Worm (Caenorhabditis elegans): ENCODE measurements around the gene cyn-2.

Gene cyn-2

ce11 chrIII:13656680-13657079 lies 35.8 kb upstream of the cyn-2 start:
- TF ChIP-seq mdl-1 (tag; optimal IDR thresholded peaks at IDR 0.05), result no peak
- TF ChIP-seq egl-43 (GFP tag; IDR thresholded peaks at IDR 0.05), result peak; percentile 41; the same call in 1 of the 2 replicates

DNA sequence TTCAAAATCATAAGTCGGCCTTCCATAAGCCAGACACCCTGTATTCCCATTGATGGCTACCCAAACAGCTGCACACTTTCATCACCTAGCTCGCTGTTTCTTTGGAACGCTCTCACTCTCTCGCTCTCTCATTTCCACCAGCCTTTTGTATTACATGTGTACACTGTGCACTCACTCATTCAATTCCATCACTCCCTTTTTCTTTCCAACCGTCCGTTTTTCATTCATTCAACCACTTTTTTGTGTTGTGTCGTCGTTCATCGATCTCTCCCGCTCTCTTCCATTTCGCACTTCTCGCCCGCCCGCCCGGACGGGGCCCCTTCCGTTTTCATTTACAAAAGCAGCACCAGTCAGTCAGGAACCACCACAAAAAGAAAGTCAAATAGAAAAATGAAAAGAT lies 34.5 kb upstream of the cyn-2 start:
- no peak for TF ChIP-seq dpl-1 (GFP tag; optimal IDR thresholded peaks at IDR 0.05)
- TF ChIP-seq pha-4 (GFP tag; IDR thresholded peaks at IDR 0.05), result no peak
- peak; percentile 19 for TF ChIP-seq pha-4 (tag; optimal IDR thresholded peaks at IDR 0.05)
- TF ChIP-seq rbr-2 (tag; optimal IDR thresholded peaks at IDR 0.05), result no peak
- peak; percentile 31 for TF ChIP-seq pqm-1 (tag; optimal IDR thresholded peaks at IDR 0.05)
- TF ChIP-seq daf-16 (GFP tag; optimal IDR thresholded peaks at IDR 0.05), result no peak
- peak; percentile 28 for TF ChIP-seq daf-16 (tag; optimal IDR thresholded peaks at IDR 0.05)
- peak; percentile 40 for TF ChIP-seq hlh-11 (tag; optimal IDR thresholded peaks at IDR 0.05)
- TF ChIP-seq dve-1 (tag; optimal IDR thresholded peaks at IDR 0.05; ENCODE audit: insufficient read depth), result peak; percentile 16
- TF ChIP-seq mes-2 (tag; optimal IDR thresholded peaks at IDR 0.05; ENCODE audit: poor library complexity, severe bottlenecking), result peak; percentile 36
- TF ChIP-seq spr-3 (GFP tag; optimal IDR thresholded peaks at IDR 0.05), result no peak
- no peak for TF ChIP-seq R02D3.7 (tag; optimal IDR thresholded peaks at IDR 0.05)
- peak; percentile 34 for TF ChIP-seq nhr-28 (tag; optimal IDR thresholded peaks at IDR 0.05)
- no peak for TF ChIP-seq madf-5 (GFP tag; IDR thresholded peaks at IDR 0.05)
- TF ChIP-seq duxl-1 (tag; optimal IDR thresholded peaks at IDR 0.05; ENCODE audit: poor library complexity), result no peak
- peak; percentile 51 for TF ChIP-seq mep-1 (tag; optimal IDR thresholded peaks at IDR 0.05)
- TF ChIP-seq lim-7 (GFP tag; IDR thresholded peaks at IDR 0.05), result 0 out of 2 replicates have a peak, but pooled peaks have one; percentile 35

ce11 chrIII:13659028-13659427 lies 33.4 kb upstream of the cyn-2 start:
- TF ChIP-seq mdt-29 (GFP tag; IDR thresholded peaks at IDR 0.05) (no peak), madf-5 (GFP tag; IDR thresholded peaks at IDR 0.05) (no peak), skn-1 (tag; optimal IDR thresholded peaks at IDR 0.05) (no peak), hmg-1.1 (GFP tag; IDR thresholded peaks at IDR 0.05) (no peak), F10B5.3 (tag; optimal IDR thresholded peaks at IDR 0.05) (no peak), lir-3 (tag; optimal IDR thresholded peaks at IDR 0.05) (no peak), hlh-30 (tag; optimal IDR thresholded peaks at IDR 0.05; ENCODE audit: insufficient read depth) (no peak), nhr-48 (tag; optimal IDR thresholded peaks at IDR 0.05) (no peak), mxl-2 (GFP tag; conservative IDR thresholded peaks at IDR 0.05) (no peak), gei-8 (GFP tag; optimal IDR thresholded peaks at IDR 0.05) (no peak), nhr-28 (tag; optimal IDR thresholded peaks at IDR 0.05) (no peak), lin-1 (GFP tag; IDR thresholded peaks at IDR 0.05) (no peak), ama-1 (optimal IDR thresholded peaks at IDR 0.05) (no peak), ztf-11 (tag; optimal IDR thresholded peaks at IDR 0.05) (no peak), egl-43 (GFP tag; IDR thresholded peaks at IDR 0.05) (no peak), nhr-10 (tag; optimal IDR thresholded peaks at IDR 0.05) (no peak)

ce11 chrIII:13660123-13660522 lies 32.3 kb upstream of the cyn-2 start:
- TF ChIP-seq ceh-44 (GFP tag; IDR thresholded peaks at IDR 0.05), result no peak
- no peak for TF ChIP-seq fos-1 (tag; optimal IDR thresholded peaks at IDR 0.05)
- TF ChIP-seq egl-43 (GFP tag; IDR thresholded peaks at IDR 0.05), result 0 out of 2 replicates have a peak, but pooled peaks have one; percentile 45
- TF ChIP-seq nhr-10 (tag; optimal IDR thresholded peaks at IDR 0.05), result no peak
- no peak for TF ChIP-seq lin-39 (tag; optimal IDR thresholded peaks at IDR 0.05)
- peak; percentile 32; the same call in 1 of the 2 replicates for TF ChIP-seq set-16 (GFP tag; IDR thresholded peaks at IDR 0.05)
- TF ChIP-seq F49E8.2 (tag; optimal IDR thresholded peaks at IDR 0.05; ENCODE audit: borderline replicate concordance), result no peak
